Fruit fly (Drosophila melanogaster) whole organism: ENCODE results near the gene CG3277.

ENCODE experiments used
- CG8478 ChIP-seq: fragments of >200 bp; optimal IDR thresholded peaks from 2 replicates; lab custom pipeline; 2018; ENCODE audit warnings: inconsistent platforms
- Dll ChIP-seq: fragments of >200 bp; optimal IDR thresholded peaks from 2 replicates; lab custom pipeline; 2017
- pan ChIP-seq: fragments of >200 bp; optimal IDR thresholded peaks from 2 replicates; lab custom pipeline; 2017
- psq ChIP-seq: fragments of >200 bp; optimal IDR thresholded peaks from 2 replicates; lab custom pipeline; 2017
- usp ChIP-seq: fragments of >200 bp; optimal IDR thresholded peaks from 2 replicates; lab custom pipeline; 2017; ENCODE audit warnings: missing biosample characterization, missing genetic modification characterization, mixed read lengths

- TF ChIP-seq psq (lab: Kevin White, UChicago) (no peak), CG8478 (lab: Kevin White, UChicago) (no peak), Dll (lab: Kevin White, UChicago) (no peak), pan (lab: Kevin White, UChicago) (no peak), usp (GFP tag; lab: Kevin White, UChicago) (no peak)
Observed at dm6 chr2L:3298065-3298469, 5.8 kb upstream of the CG3277 start.
